Worm (Caenorhabditis elegans) whole organism, L4/young adult: ENCODE data around the gene tsp-10.

Experiments
- W03F9.2 ChIP-seq: fragments of 150-350 bp; optimal IDR thresholded peaks from 2 replicates; lab custom pipeline; 2014; ENCODE audit warnings: missing biosample characterization, missing genetic modification characterization
- dao-5 ChIP-seq: sonication (generic microtip); optimal IDR thresholded peaks from 2 replicates; lab custom pipeline; 2016; ENCODE audit warnings: missing genotype, missing genetic modification characterization, moderate library complexity, missing compliant biosample characterization
- him-1 ChIP-seq: sonication (generic microtip); optimal IDR thresholded peaks from 2 replicates; lab custom pipeline; 2016; ENCODE audit warnings: missing genotype, missing genetic modification reagents, missing genetic modification characterization, missing compliant biosample characterization

tsp-10 gene

ce11 chrII:6707496-6708260 is 10.7 kb upstream of the tsp-10 start:
- TF ChIP-seq dao-5 (tag; lab: Kevin White, UChicago) (no peak), him-1 (no peak), W03F9.2 (no peak)

- TF ChIP-seq dao-5 (tag; lab: Kevin White, UChicago): no peak
- peak; percentile 56 for TF ChIP-seq him-1
- TF ChIP-seq W03F9.2: no peak
Observed at ce11 chrII:6708980-6709379, 9.4 kb upstream of the tsp-10 start.

- TF ChIP-seq dao-5 (tag; lab: Kevin White, UChicago): no peak
- TF ChIP-seq him-1: no peak
Observed at ce11 chrII:6709680-6710079, 8.7 kb upstream of the tsp-10 start.

- TF ChIP-seq dao-5 (tag; lab: Kevin White, UChicago) (no peak), W03F9.2 (no peak), him-1 (no peak)
Observed at ce11 chrII:6710596-6710995, 7.8 kb upstream of the tsp-10 start.

ce11 chrII:6712177-6712981 is 6.0 kb upstream of the tsp-10 start, which contains the start of the genes dpy-10 and T14B4.19:
TSS of gene dpy-10 (minus strand) at chrII:6712227.
TSS of gene T14B4.19 (minus strand) at chrII:6712931.
- no peak for TF ChIP-seq dao-5 (tag; lab: Kevin White, UChicago)
- TF ChIP-seq W03F9.2: no peak
- no peak for TF ChIP-seq him-1

- TF ChIP-seq him-1 (no peak), dao-5 (tag; lab: Kevin White, UChicago) (no peak), W03F9.2 (no peak)
Observed at ce11 chrII:6713003-6713402, 5.4 kb upstream of the tsp-10 start.

- TF ChIP-seq W03F9.2 (no peak), him-1 (no peak), dao-5 (tag; lab: Kevin White, UChicago) (no peak)
Observed at ce11 chrII:6713832-6714342, 4.5 kb upstream of the tsp-10 start, which contains the start of gene dpy-2. TSS of gene dpy-2 (plus strand) at chrII:6714292.

ce11 chrII:6715853-6716252 is 2.5 kb upstream of the tsp-10 start:
- no peak for TF ChIP-seq him-1
- no peak for TF ChIP-seq dao-5 (tag; lab: Kevin White, UChicago)
- no peak for TF ChIP-seq W03F9.2

ce11 chrII:6716638-6717037 is 1.7 kb upstream of the tsp-10 start, which contains the start of the genes T14B4.5 and T14B4.20:
TSS of gene T14B4.5 (plus strand) at chrII:6716863.
TSS of gene T14B4.20 (plus strand) at chrII:6716901.
- TF ChIP-seq him-1: no peak
- TF ChIP-seq dao-5 (tag; lab: Kevin White, UChicago): no peak
- no peak for TF ChIP-seq W03F9.2

ce11 chrII:6721581-6721980 is 3.2 kb downstream of the tsp-10 start:
- TF ChIP-seq W03F9.2 (no peak), dao-5 (tag; lab: Kevin White, UChicago) (no peak), him-1 (peak; percentile 49)

ce11 chrII:6726814-6727213 is 8.4 kb downstream of the tsp-10 start:
- no peak for TF ChIP-seq dao-5 (tag; lab: Kevin White, UChicago)
- TF ChIP-seq him-1: no peak
- TF ChIP-seq W03F9.2: no peak

ce11 chrII:6729331-6729730 is 10.9 kb downstream of the tsp-10 start, which contains the start of gene T14B4.8:
TSS of gene T14B4.8 (minus strand) at chrII:6729390.
- no peak for TF ChIP-seq W03F9.2
- no peak for TF ChIP-seq dao-5 (tag; lab: Kevin White, UChicago)
- TF ChIP-seq him-1: no peak

ce11 chrII:6733718-6734117 is 15.3 kb downstream of the tsp-10 start, which contains the start of gene T14B4.9:
TSS of gene T14B4.9 (minus strand) at chrII:6733818.
- TF ChIP-seq W03F9.2: no peak
- no peak for TF ChIP-seq him-1
- no peak for TF ChIP-seq dao-5 (tag; lab: Kevin White, UChicago)

ce11 chrII:6734674-6735073 is 16.3 kb downstream of the tsp-10 start, which contains the start of gene T14B4.3:
TSS of gene T14B4.3 (plus strand) at chrII:6734937.
- TF ChIP-seq dao-5 (tag; lab: Kevin White, UChicago) (no peak), W03F9.2 (peak; percentile 46), him-1 (no peak)
